Worm (Caenorhabditis elegans): ENCODE results near the gene pgph-3.

- TF ChIP-seq klf-2 (GFP tag; conservative IDR thresholded peaks at IDR 0.05) (no peak), med-1 (GFP tag; optimal IDR thresholded peaks at IDR 0.05; ENCODE audit: insufficient read depth) (no peak), flt-1 (GFP tag; IDR thresholded peaks at IDR 0.05) (no peak), ztf-29 (GFP tag; IDR thresholded peaks at IDR 0.05) (no peak), ztf-23 (GFP tag; IDR thresholded peaks at IDR 0.05) (no peak)
These were observed 4.6 kb upstream of the pgph-3 start for ce11 chrV:5768292-5768695.

All from whole organism, midembryonic.